Fruit fly (Drosophila melanogaster) whole organism, adult: ENCODE data around the gene CG1647.

Experiments
- CG33017 ChIP-seq: fragments of 200-800 bp; sonication (Bioruptor generic); optimal IDR thresholded peaks from 2 replicates; lab custom pipeline; 2018; ENCODE audit warnings: missing biosample characterization, mild to moderate bottlenecking, missing genetic modification characterization, moderate library complexity
- Crg-1 ChIP-seq: fragments of 200-800 bp; sonication (Bioruptor generic); optimal IDR thresholded peaks from 2 replicates; lab custom pipeline; 2016; ENCODE audit warnings: missing biosample characterization, missing genetic modification characterization
- bab1 ChIP-seq: fragments of 200-800 bp; sonication (Bioruptor generic); optimal IDR thresholded peaks from 3 replicates; lab custom pipeline; 2019; ENCODE audit warnings: missing biosample characterization, mild to moderate bottlenecking, missing genetic modification characterization, moderate library complexity
- cic ChIP-seq: fragments of 200-800 bp; sonication (Bioruptor generic); optimal IDR thresholded peaks from 2 replicates; lab custom pipeline; 2017; ENCODE audit warnings: missing biosample characterization, mild to moderate bottlenecking, missing genetic modification characterization, moderate library complexity
- cnc ChIP-seq, 2 experiments: fragments of >200 bp; optimal IDR thresholded peaks; 2 replicates each; lab custom pipeline; 2017
- pad ChIP-seq: fragments of 200-800 bp; sonication (Bioruptor generic); optimal IDR thresholded peaks from 3 replicates; lab custom pipeline; 2017; ENCODE audit warnings: missing biosample characterization, missing genetic modification characterization, mild to moderate bottlenecking, moderate library complexity, missing genetic modification reagents
- toe ChIP-seq: fragments of 200-800 bp; sonication (Bioruptor generic); optimal IDR thresholded peaks from 2 replicates; lab custom pipeline; 2016; ENCODE audit warnings: missing biosample characterization, missing genetic modification characterization

DNA sequence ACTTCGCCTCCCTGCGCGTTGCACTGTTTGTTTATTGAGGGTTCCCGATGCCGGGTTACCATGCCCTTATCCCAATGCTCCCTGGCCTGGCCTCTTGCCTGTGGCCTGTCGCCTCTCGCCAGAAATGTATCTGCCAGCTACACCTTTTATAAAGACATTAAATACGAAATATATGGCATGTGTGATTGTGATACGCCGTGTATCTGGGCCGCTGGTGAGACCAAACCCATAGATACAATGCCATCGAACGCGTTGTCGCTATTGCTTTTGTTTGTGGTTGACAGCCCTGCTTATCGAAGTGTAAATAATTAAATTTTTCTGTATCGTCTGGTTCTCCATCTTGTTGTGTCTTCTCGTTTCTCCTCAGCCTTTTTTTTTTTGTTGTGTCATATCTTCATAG is 40.6 kb downstream of the CG1647 start:
- TF ChIP-seq cnc (optimal IDR thresholded peaks at IDR 0.05; lab: Kevin White, UChicago) (no peak), cic (GFP tag; lab: Kevin White, UChicago) (no peak), CG33017 (tag; lab: Kevin White, UChicago) (no peak), bab1 (GFP tag; lab: Kevin White, UChicago) (no peak), pad (GFP tag; lab: Kevin White, UChicago) (no peak), toe (GFP tag; lab: Kevin White, UChicago) (no peak), Crg-1 (GFP tag; lab: Kevin White, UChicago) (no peak)
